Fruit fly (Drosophila melanogaster) whole organism, adult: ENCODE results near the gene CG31141.

Experiments used
- CG11617 ChIP-seq: fragments of 200-800 bp; sonication (Bioruptor generic); optimal IDR thresholded peaks from 2 replicates; lab custom pipeline; 2017; ENCODE audit warnings: mild to moderate bottlenecking, missing biosample characterization, missing genetic modification reagents, missing genetic modification characterization
- CG12768 ChIP-seq: fragments of 200-800 bp; sonication (Bioruptor generic); optimal IDR thresholded peaks from 2 replicates; lab custom pipeline; 2017; ENCODE audit warnings: missing biosample characterization, missing genetic modification characterization, mild to moderate bottlenecking, moderate library complexity, missing genetic modification reagents
- CG1620 ChIP-seq: fragments of 200-800 bp; sonication (Bioruptor generic); optimal IDR thresholded peaks from 2 replicates; lab custom pipeline; 2016; ENCODE audit warnings: missing biosample characterization, missing genetic modification characterization
- CG5204 ChIP-seq: fragments of 200-800 bp; sonication (Bioruptor generic); optimal IDR thresholded peaks from 2 replicates; lab custom pipeline; 2016; ENCODE audit warnings: missing biosample characterization, missing genetic modification characterization
- bab1 ChIP-seq: fragments of 200-800 bp; sonication (Bioruptor generic); optimal IDR thresholded peaks from 3 replicates; lab custom pipeline; 2019; ENCODE audit warnings: missing biosample characterization, mild to moderate bottlenecking, missing genetic modification characterization, moderate library complexity
- kay ChIP-seq: fragments of 200-800 bp; sonication (Bioruptor generic); peaks from one replicate; lab custom pipeline; 2016; ENCODE audit warnings: missing biosample characterization, missing genetic modification characterization, borderline replicate concordance
- toe ChIP-seq: fragments of 200-800 bp; sonication (Bioruptor generic); optimal IDR thresholded peaks from 2 replicates; lab custom pipeline; 2016; ENCODE audit warnings: missing biosample characterization, missing genetic modification characterization

- TF ChIP-seq CG1620 (no peak), kay (GFP tag; lab: Kevin White, UChicago) (no peak), bab1 (GFP tag; lab: Kevin White, UChicago) (no peak), CG5204 (GFP tag; lab: Kevin White, UChicago) (no peak), toe (no peak), CG11617 (GFP tag; lab: Kevin White, UChicago) (no peak), CG12768 (no peak)
Measured at dm6 chr3R:23878318-23878799, 44.7 kb upstream of the CG31141 start.
